Worm (Caenorhabditis elegans) whole organism, L4 larva: ENCODE data around the gene srj-10.

ENCODE experiments used
- D1046.2 ChIP-seq: fragments of 200-800 bp; sonication (Bioruptor generic); IDR thresholded peaks from 2 replicates; pipeline ENCODE4 v1.3.6; 2022; ENCODE audit warnings: missing genetic modification characterization, missing compliant biosample characterization
- F26F4.8 ChIP-seq: fragments of 200-800 bp; sonication (Bioruptor generic); conservative IDR thresholded peaks from 2 replicates; pipeline ENCODE4 v1.3.6; 2022; ENCODE audit warnings: missing genetic modification characterization, missing compliant biosample characterization
- F44E2.7 ChIP-seq: fragments of 200-800 bp; sonication (Bioruptor generic); IDR thresholded peaks from 2 replicates; pipeline ENCODE4 v2.1.2; 2022; ENCODE audit warnings: missing genetic modification characterization, missing compliant biosample characterization
- F49E8.2 ChIP-seq: sonication (generic microtip); optimal IDR thresholded peaks from 2 replicates; lab custom pipeline; 2016; ENCODE audit warnings: missing compliant biosample characterization, mild to moderate bottlenecking, missing genetic modification characterization, borderline replicate concordance
- Y105C5A.15 ChIP-seq: fragments of 200-800 bp; sonication (Bioruptor generic); IDR thresholded peaks from 2 replicates; pipeline ENCODE4 v1.3.6; 2022; ENCODE audit warnings: missing genetic modification characterization, missing compliant biosample characterization
- Y48G9A.11 ChIP-seq: fragments of 200-800 bp; sonication (Bioruptor generic); IDR thresholded peaks from 2 replicates; pipeline ENCODE4 v1.3.6; 2022; ENCODE audit warnings: missing genetic modification reagents, missing genetic modification characterization, missing compliant biosample characterization
- ZK337.2 ChIP-seq: fragments of 200-800 bp; sonication (Bioruptor generic); IDR thresholded peaks from 2 replicates; pipeline ENCODE4 v1.3.6; 2022; ENCODE audit warnings: missing genetic modification reagents, missing genetic modification characterization, missing compliant biosample characterization
- ZK546.5 ChIP-seq, 2 experiments: sonication (generic microtip); optimal IDR thresholded peaks; 2 replicates each; lab custom pipeline; 2017; ENCODE audit warnings: missing biosample characterization in 2 of 2, missing genetic modification characterization in 2 of 2
- aha-1 ChIP-seq: fragments of 150-350 bp; peaks from one replicate; lab custom pipeline; 2014; ENCODE audit warnings: missing biosample characterization, missing genetic modification characterization
- aly-2 ChIP-seq: sonication (generic microtip); optimal IDR thresholded peaks from 2 replicates; lab custom pipeline; 2018; ENCODE audit warnings: missing biosample characterization, missing genetic modification characterization
- arid-1 ChIP-seq: fragments of 200-800 bp; sonication (Bioruptor generic); conservative IDR thresholded peaks from 2 replicates; pipeline ENCODE4 v1.3.6; 2022; ENCODE audit warnings: missing genetic modification reagents, missing genetic modification characterization, missing compliant biosample characterization
- ceh-20 ChIP-seq: fragments of 200-800 bp; sonication (Bioruptor generic); IDR thresholded peaks from 2 replicates; pipeline ENCODE4 v1.3.6; 2022; ENCODE audit warnings: missing genetic modification reagents, missing genetic modification characterization, missing compliant biosample characterization
- ceh-28 ChIP-seq: fragments of 150-350 bp; optimal IDR thresholded peaks from 2 replicates; lab custom pipeline; 2014; ENCODE audit warnings: missing biosample characterization, missing genetic modification reagents, missing genetic modification characterization
- ceh-32 ChIP-seq: sonication (generic microtip); optimal IDR thresholded peaks from 2 replicates; lab custom pipeline; 2016; ENCODE audit warnings: mild to moderate bottlenecking, missing genetic modification characterization, missing compliant biosample characterization; ENCODE audit not compliant: poor library complexity
- ceh-62 ChIP-seq: sonication (generic microtip); optimal IDR thresholded peaks from 2 replicates; lab custom pipeline; 2017; ENCODE audit warnings: missing biosample characterization, missing genetic modification characterization
- ces-1 ChIP-seq: fragments of 150-350 bp; sonication (generic microtip); optimal IDR thresholded peaks from 4 replicates; lab custom pipeline; 2014; ENCODE audit warnings: missing biosample characterization, missing genetic modification reagents, missing genetic modification characterization
- daf-12 ChIP-seq: fragments of 150-350 bp; optimal IDR thresholded peaks from 2 replicates; lab custom pipeline; 2014; ENCODE audit warnings: missing biosample characterization, missing genetic modification reagents, missing genetic modification characterization
- daf-19 ChIP-seq: fragments of 200-800 bp; sonication (Bioruptor generic); conservative IDR thresholded peaks from 2 replicates; pipeline ENCODE4 v1.3.6; 2022; ENCODE audit warnings: missing genetic modification characterization, missing compliant biosample characterization
- daf-8 ChIP-seq: fragments of 200-800 bp; sonication (Bioruptor generic); IDR thresholded peaks from 2 replicates; pipeline ENCODE4 v1.3.6; 2022; ENCODE audit warnings: missing genetic modification characterization, missing compliant biosample characterization
- dmd-6 ChIP-seq: fragments of 200-800 bp; sonication (Bioruptor generic); IDR thresholded peaks from 2 replicates; pipeline ENCODE4 v1.3.6; 2022; ENCODE audit warnings: missing genetic modification reagents, missing genetic modification characterization, missing compliant biosample characterization
- dmd-9 ChIP-seq: fragments of 200-800 bp; sonication (Bioruptor generic); IDR thresholded peaks from 2 replicates; pipeline ENCODE4 v1.3.6; 2022; ENCODE audit warnings: missing genetic modification reagents, missing genetic modification characterization, missing compliant biosample characterization
- hif-1 ChIP-seq, 2 experiments: sonication (generic microtip); optimal IDR thresholded peaks; 2 replicates each; lab custom pipeline; 2016 to 2017; ENCODE audit warnings: missing compliant biosample characterization in 2 of 2, missing genetic modification characterization in 2 of 2, missing genetic modification reagents in 2 of 2, missing genotype in 2 of 2, mild to moderate bottlenecking in 1 of 2
- hlh-11 ChIP-seq: fragments of 200-800 bp; sonication (Bioruptor generic); optimal IDR thresholded peaks from 2 replicates; lab custom pipeline; 2018; ENCODE audit warnings: mild to moderate bottlenecking, missing genetic modification characterization, missing compliant biosample characterization
- jun-1 ChIP-seq: fragments of 150-350 bp; optimal IDR thresholded peaks from 2 replicates; lab custom pipeline; 2014; ENCODE audit warnings: missing biosample characterization, missing genetic modification reagents, missing genetic modification characterization
- lim-7 ChIP-seq: fragments of 200-800 bp; sonication (Bioruptor generic); IDR thresholded peaks from 2 replicates; pipeline ENCODE4 v1.3.6; 2022; ENCODE audit warnings: missing genetic modification characterization, missing compliant biosample characterization
- lin-29 ChIP-seq: fragments of 200-800 bp; sonication (Bioruptor generic); IDR thresholded peaks from 2 replicates; pipeline ENCODE4 v1.3.6; 2022; ENCODE audit warnings: missing genetic modification reagents, missing genetic modification characterization, missing compliant biosample characterization
- madf-5 ChIP-seq, 2 experiments: fragments of 200-800 bp; sonication (Bioruptor generic); IDR thresholded peaks; 2 replicates each; pipeline ENCODE4 v1.3.6; 2022; ENCODE audit warnings: missing compliant biosample characterization in 2 of 2, missing genetic modification characterization in 2 of 2
- mdl-1 ChIP-seq, 2 experiments: fragments of 150-350 bp in 1 of 2; sonication (generic microtip) in 1 of 2; optimal IDR thresholded peaks; 2 replicates each; lab custom pipeline; 2014 to 2017; ENCODE audit warnings: missing biosample characterization in 2 of 2, missing genetic modification characterization in 2 of 2
- mdt-29 ChIP-seq: fragments of 200-800 bp; sonication (Bioruptor generic); IDR thresholded peaks from 2 replicates; pipeline ENCODE4 v1.3.6; 2022; ENCODE audit warnings: missing genetic modification reagents, missing genetic modification characterization, missing compliant biosample characterization
- mxl-3 ChIP-seq: fragments of 200-800 bp; sonication (Bioruptor generic); optimal IDR thresholded peaks from 2 replicates; lab custom pipeline; 2018; ENCODE audit warnings: mild to moderate bottlenecking, missing genetic modification characterization, missing compliant biosample characterization
- nhr-11 ChIP-seq: fragments of 150-350 bp; optimal IDR thresholded peaks from 2 replicates; lab custom pipeline; 2014; ENCODE audit warnings: missing biosample characterization, missing genetic modification characterization
- nhr-25 ChIP-seq: sonication (generic microtip); optimal IDR thresholded peaks from 2 replicates; lab custom pipeline; 2017; ENCODE audit warnings: missing genetic modification characterization, mild to moderate bottlenecking, missing compliant biosample characterization, antibody characterized with exemption, moderate library complexity, borderline replicate concordance; ENCODE audit not compliant: insufficient read depth
- nhr-28 ChIP-seq: fragments of 150-350 bp; optimal IDR thresholded peaks from 2 replicates; lab custom pipeline; 2014; ENCODE audit warnings: missing biosample characterization, missing genetic modification characterization
- nhr-76 ChIP-seq: fragments of 150-350 bp; optimal IDR thresholded peaks from 2 replicates; lab custom pipeline; 2014; ENCODE audit warnings: missing biosample characterization, missing genetic modification characterization
- pha-4 ChIP-seq, 2 experiments: fragments of 150-350 bp in 1 of 2; fragments of 200-800 bp in 1 of 2; sonication (Bioruptor generic) in 1 of 2; IDR thresholded peaks in 1 of 2; optimal IDR thresholded peaks in 1 of 2; 2 replicates each; pipeline versions ENCODE4 v1.3.6 to Lab custom; 2014 to 2022; ENCODE audit warnings: missing genetic modification characterization in 2 of 2, missing genetic modification reagents in 2 of 2, missing biosample characterization in 1 of 2, missing compliant biosample characterization in 1 of 2
- pqm-1 ChIP-seq: sonication (generic microtip); optimal IDR thresholded peaks from 2 replicates; lab custom pipeline; 2017; ENCODE audit warnings: missing biosample characterization, missing genetic modification characterization
- saeg-2 ChIP-seq: fragments of 200-800 bp; sonication (Bioruptor generic); IDR thresholded peaks from 2 replicates; pipeline ENCODE4 v1.3.6; 2022; ENCODE audit warnings: missing genetic modification reagents, missing genetic modification characterization, missing compliant biosample characterization
- snpc-4 ChIP-seq: fragments of 150-350 bp; optimal IDR thresholded peaks from 2 replicates; lab custom pipeline; 2014; ENCODE audit warnings: missing biosample characterization, missing genetic modification characterization
- spr-3 ChIP-seq: fragments of 200-800 bp; sonication (Bioruptor generic); optimal IDR thresholded peaks from 2 replicates; lab custom pipeline; 2018; ENCODE audit warnings: mild to moderate bottlenecking, missing genetic modification characterization, missing compliant biosample characterization
- tag-97 ChIP-seq: fragments of 200-800 bp; sonication (Bioruptor generic); IDR thresholded peaks from 2 replicates; pipeline ENCODE4 v1.3.6; 2022; ENCODE audit warnings: missing genetic modification characterization, missing compliant biosample characterization
- tra-1 ChIP-seq: fragments of 200-800 bp; sonication (Bioruptor generic); IDR thresholded peaks from 2 replicates; pipeline ENCODE4 v1.3.6; 2022; ENCODE audit warnings: missing genetic modification reagents, missing genetic modification characterization, missing compliant biosample characterization
- zip-11 ChIP-seq: fragments of 200-800 bp; sonication (Bioruptor generic); IDR thresholded peaks from 2 replicates; pipeline ENCODE4 v1.3.6; 2022; ENCODE audit warnings: missing genetic modification characterization, missing compliant biosample characterization

srj-10 gene

DNA sequence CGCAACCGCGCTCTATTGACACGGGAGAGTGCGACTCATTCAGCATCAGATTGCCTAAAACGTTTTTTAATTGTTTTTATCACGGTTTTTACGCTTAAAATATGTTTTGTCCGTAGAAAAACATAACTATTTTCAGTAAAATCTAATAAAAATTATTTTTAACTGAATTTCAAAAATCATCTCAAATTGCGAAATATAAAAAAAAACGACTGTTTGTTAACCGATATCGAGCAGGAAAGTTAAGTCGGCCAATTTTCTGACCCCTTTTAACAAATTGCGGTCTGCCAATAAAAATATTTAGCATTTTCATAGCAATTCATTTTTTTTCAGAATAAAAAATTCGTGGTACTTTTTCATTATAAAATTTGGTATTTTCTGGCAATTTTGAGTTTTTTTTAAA is 46.7 kb upstream of the srj-10 start:
- TF ChIP-seq aha-1 (peak; percentile 78), pqm-1 (tag; lab: Kevin White, UChicago) (no peak)

DNA sequence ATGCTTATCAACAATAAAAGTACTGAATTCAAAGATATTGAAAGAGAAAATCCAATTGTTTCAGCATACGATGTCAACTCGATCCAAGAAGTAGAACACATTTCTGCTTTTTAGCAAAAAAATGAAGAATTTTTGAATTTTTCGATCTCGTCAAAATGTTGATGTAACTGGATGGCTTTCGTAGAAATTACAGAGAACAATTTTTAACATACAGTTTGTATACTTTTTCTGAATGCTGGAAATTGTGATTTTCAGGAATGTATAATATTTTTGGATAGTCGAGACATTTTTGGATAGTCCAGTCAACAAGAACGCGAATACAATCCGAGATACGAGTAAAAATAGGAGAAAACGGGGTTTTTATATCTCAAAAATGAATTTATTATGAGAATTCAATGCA is 44.8 kb upstream of the srj-10 start, which contains the start of gene str-103:
Gene str-103, minus strand, starts transcription at position 101 of the 400 bp plus-strand sequence.
- no peak for TF ChIP-seq madf-5 (GFP tag; IDR thresholded peaks at IDR 0.05; lab: Robert Waterston, UW)
- no peak for TF ChIP-seq lin-29 (GFP tag; lab: Robert Waterston, UW)
- no peak for TF ChIP-seq hlh-11
- TF ChIP-seq ceh-28: no peak
- no peak for TF ChIP-seq nhr-28 (tag; lab: Kevin White, UChicago)
- TF ChIP-seq ZK337.2 (GFP tag; lab: Robert Waterston, UW): no peak
- no peak for TF ChIP-seq Y105C5A.15 (GFP tag; lab: Robert Waterston, UW)

DNA sequence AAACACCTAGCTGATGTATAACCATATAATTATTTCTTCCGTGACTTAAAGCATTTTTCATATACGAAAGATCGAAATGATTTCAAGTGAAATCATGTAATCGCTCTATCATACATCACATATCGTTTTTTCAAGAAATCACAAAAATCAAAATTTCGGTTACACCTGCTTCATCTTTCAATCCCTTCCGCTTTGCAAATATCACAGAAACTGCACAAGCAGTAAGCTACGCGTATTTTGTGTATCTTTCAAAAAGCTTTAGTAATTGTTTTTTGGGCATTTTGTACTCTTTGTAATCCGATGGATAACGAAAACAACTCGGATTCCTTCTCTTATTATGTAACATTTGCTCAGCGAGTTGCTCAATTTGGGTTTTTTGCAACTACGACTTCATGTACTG is 41.6 kb upstream of the srj-10 start, which contains the start of gene str-25:
Gene str-25, plus strand, starts transcription at position 301 of the 400 bp plus-strand sequence.
- no peak for TF ChIP-seq ZK546.5 (tag; optimal IDR thresholded peaks at IDR 0.05; lab: Kevin White, UChicago)
- no peak for TF ChIP-seq dmd-9 (GFP tag; lab: Robert Waterston, UW)
- TF ChIP-seq jun-1: no peak
- TF ChIP-seq ceh-20 (GFP tag; lab: Robert Waterston, UW): no peak
- TF ChIP-seq snpc-4 (tag; lab: Kevin White, UChicago): no peak
- no peak for TF ChIP-seq F49E8.2 (tag; lab: Kevin White, UChicago)
- TF ChIP-seq F26F4.8 (GFP tag; lab: Robert Waterston, UW): no peak
- TF ChIP-seq pha-4 (GFP tag; IDR thresholded peaks at IDR 0.05; lab: Robert Waterston, UW): no peak
- no peak for TF ChIP-seq pha-4 (tag; optimal IDR thresholded peaks at IDR 0.05; lab: Kevin White, UChicago)
- TF ChIP-seq mxl-3: no peak
- no peak for TF ChIP-seq lin-29 (GFP tag; lab: Robert Waterston, UW)
- no peak for TF ChIP-seq aly-2 (tag; lab: Kevin White, UChicago)
- no peak for TF ChIP-seq nhr-11 (tag; lab: Kevin White, UChicago)
- no peak for TF ChIP-seq nhr-25
- no peak for TF ChIP-seq ces-1
- no peak for TF ChIP-seq dmd-6 (GFP tag; lab: Robert Waterston, UW)
- no peak for TF ChIP-seq saeg-2 (GFP tag; lab: Robert Waterston, UW)
- TF ChIP-seq spr-3 (GFP tag; lab: Kevin White, UChicago): no peak

DNA sequence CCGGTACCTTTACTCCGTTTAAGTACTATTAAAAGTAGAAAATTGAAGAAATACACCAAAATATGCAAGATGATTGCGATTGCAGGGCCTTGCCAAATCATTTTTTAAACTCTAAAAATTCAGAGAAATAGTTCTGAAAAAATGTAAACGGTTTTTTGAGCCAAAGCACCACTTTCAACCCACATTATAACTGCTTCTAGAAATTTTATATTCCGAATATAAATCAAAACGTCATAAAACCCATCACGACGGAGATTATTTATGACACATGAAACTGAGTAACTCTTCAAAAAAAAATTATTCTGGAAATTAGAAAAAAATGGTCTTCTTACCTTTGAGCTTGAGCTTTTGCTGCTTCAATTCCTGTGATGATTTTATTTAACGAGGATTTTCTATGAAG is 40.5 kb upstream of the srj-10 start, which contains the start of gene srxa-16:
Gene srxa-16, minus strand, starts transcription at position 101 of the 400 bp plus-strand sequence.
- TF ChIP-seq mdt-29 (GFP tag; lab: Robert Waterston, UW): no peak
- TF ChIP-seq lim-7: no peak
- TF ChIP-seq daf-19: no peak
- TF ChIP-seq D1046.2 (GFP tag; lab: Robert Waterston, UW): no peak
- no peak for TF ChIP-seq pqm-1 (tag; lab: Kevin White, UChicago)
- no peak for TF ChIP-seq zip-11 (GFP tag; lab: Robert Waterston, UW)
- no peak for TF ChIP-seq daf-8
- no peak for TF ChIP-seq daf-12 (tag; lab: Kevin White, UChicago)
- no peak for TF ChIP-seq ceh-32 (tag; lab: Kevin White, UChicago)

DNA sequence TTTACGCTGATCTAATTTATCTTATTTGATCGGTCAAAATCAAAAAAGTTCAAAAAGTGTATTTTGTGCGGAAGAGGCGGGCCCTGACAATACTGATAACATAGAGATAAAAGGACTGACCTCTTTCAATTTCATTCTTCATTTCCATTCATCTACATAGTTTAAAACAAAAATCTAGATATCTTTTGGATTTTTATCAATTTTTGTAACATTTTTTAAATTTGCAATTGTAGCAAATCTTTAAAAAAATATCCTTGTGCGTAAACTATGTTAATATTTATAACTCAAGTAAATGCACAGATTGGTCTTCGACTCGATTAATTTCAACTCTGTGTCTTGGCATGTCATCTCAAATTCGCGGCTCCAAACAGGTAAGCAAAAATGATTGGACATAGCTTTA is 29.8 kb upstream of the srj-10 start, which contains the start of gene argk-1:
Gene argk-1, plus strand, starts transcription at position 301 of the 400 bp plus-strand sequence.
- TF ChIP-seq ZK546.5 (tag; optimal IDR thresholded peaks at IDR 0.05; lab: Kevin White, UChicago): no peak
- TF ChIP-seq ceh-62 (tag; lab: Kevin White, UChicago): no peak
- no peak for TF ChIP-seq arid-1 (GFP tag; lab: Robert Waterston, UW)
- no peak for TF ChIP-seq F44E2.7
- no peak for TF ChIP-seq saeg-2 (GFP tag; lab: Robert Waterston, UW)
- TF ChIP-seq tag-97: no peak
- no peak for TF ChIP-seq tra-1 (GFP tag; lab: Robert Waterston, UW)
- TF ChIP-seq mdl-1 (tag; optimal IDR thresholded peaks at IDR 0.05; lab: Kevin White, UChicago): no peak
- TF ChIP-seq Y48G9A.11 (GFP tag; lab: Robert Waterston, UW): no peak
- TF ChIP-seq nhr-76 (tag; lab: Kevin White, UChicago): no peak
- TF ChIP-seq hif-1 (tag; optimal IDR thresholded peaks at IDR 0.05; lab: Kevin White, UChicago): no peak
- no peak for TF ChIP-seq mdt-29 (GFP tag; lab: Robert Waterston, UW)
- no peak for TF ChIP-seq hlh-11
